Fruit fly (Drosophila melanogaster): ENCODE measurements around the gene Torsin.

DNA sequence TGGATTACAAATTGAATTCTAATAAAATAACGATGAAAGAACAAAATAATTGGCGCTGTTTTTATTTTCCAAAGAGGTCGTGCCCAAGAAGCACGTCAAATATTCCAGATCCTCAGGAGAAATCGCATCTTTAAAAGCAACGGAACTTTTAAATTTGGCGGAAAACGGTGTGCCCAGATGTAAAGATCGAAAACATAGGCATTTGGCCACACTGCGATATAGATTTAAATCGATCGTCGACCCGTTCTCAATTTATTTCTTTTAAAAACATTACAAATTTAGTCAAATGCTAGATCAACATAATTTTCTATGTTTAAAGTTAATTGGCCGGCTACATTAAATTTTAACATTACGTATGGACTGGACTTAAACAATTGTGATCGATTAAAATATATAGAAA, 22.7 kb downstream of the Torsin start:
- TF ChIP-seq psq (GFP tag; optimal IDR thresholded peaks at IDR 0.05), result no peak
- TF ChIP-seq Dfd (GFP tag; optimal IDR thresholded peaks at IDR 0.05), result no peak
- no peak for TF ChIP-seq brk (GFP tag; optimal IDR thresholded peaks at IDR 0.05)
- TF ChIP-seq sage (GFP tag; optimal IDR thresholded peaks at IDR 0.05), result no peak
- TF ChIP-seq h (GFP tag; optimal IDR thresholded peaks at IDR 0.05), result no peak

Data from whole organism, wandering third instar larva.